Fruit fly (Drosophila melanogaster) whole organism, embryonic: ENCODE results near the gene CG34268.

ENCODE experiments used
- Adf1 ChIP-seq: fragments of 200-800 bp; sonication (Bioruptor generic); IDR thresholded peaks from 2 replicates; pipeline ENCODE4 v1.3.6; 2022; ENCODE audit warnings: missing biosample characterization, missing genetic modification characterization
- Awh ChIP-seq: fragments of 200-800 bp; sonication (Bioruptor generic); IDR thresholded peaks from 2 replicates; pipeline ENCODE4, ENCODE4 v1.3.6; 2022; ENCODE audit warnings: missing biosample characterization, missing genetic modification characterization
- B-H1 ChIP-seq: fragments of 200-800 bp; sonication (Bioruptor generic); IDR thresholded peaks from 3 replicates; pipeline ENCODE4 v1.3.6; 2022; ENCODE audit warnings: missing biosample characterization, missing genetic modification characterization
- BtbVII ChIP-seq: fragments of 200-800 bp; sonication (Bioruptor generic); optimal IDR thresholded peaks from 3 replicates; lab custom pipeline; 2017; ENCODE audit warnings: missing biosample characterization, mild to moderate bottlenecking, missing genetic modification characterization
- CG10979 ChIP-seq: fragments of 200-800 bp; sonication (Bioruptor generic); optimal IDR thresholded peaks from 2 replicates; lab custom pipeline; 2018; ENCODE audit warnings: missing biosample characterization, mild to moderate bottlenecking, missing genetic modification characterization, moderate library complexity
- CG12299 ChIP-seq: fragments of 200-800 bp; sonication (Bioruptor generic); optimal IDR thresholded peaks from 2 replicates; lab custom pipeline; 2018; ENCODE audit warnings: missing biosample characterization, mild to moderate bottlenecking, missing genetic modification characterization
- CG12744 ChIP-seq: fragments of 200-800 bp; sonication (Bioruptor generic); optimal IDR thresholded peaks from 2 replicates; lab custom pipeline; 2016; ENCODE audit warnings: missing biosample characterization, missing genetic modification characterization
- CG14667 ChIP-seq: fragments of 200-800 bp; sonication (Bioruptor generic); IDR thresholded peaks from 2 replicates; pipeline ENCODE4 v1.3.6; 2022; ENCODE audit warnings: missing biosample characterization, missing genetic modification characterization
- CG17186 ChIP-seq: fragments of 200-800 bp; sonication (Bioruptor generic); optimal IDR thresholded peaks from 3 replicates; lab custom pipeline; 2017; ENCODE audit warnings: missing biosample characterization, missing genetic modification reagents, missing genetic modification characterization
- CG18599 ChIP-seq: fragments of 200-800 bp; sonication (Bioruptor generic); optimal IDR thresholded peaks from 3 replicates; lab custom pipeline; 2017; ENCODE audit warnings: missing biosample characterization, missing genetic modification characterization, mild to moderate bottlenecking, moderate library complexity, missing genetic modification reagents
- CG18619 ChIP-seq: fragments of 200-800 bp; sonication (Bioruptor generic); optimal IDR thresholded peaks from 3 replicates; lab custom pipeline; 2017; ENCODE audit warnings: missing biosample characterization, mild to moderate bottlenecking, missing genetic modification characterization
- CG2678 ChIP-seq: fragments of 200-800 bp; sonication (Bioruptor generic); optimal IDR thresholded peaks from 3 replicates; lab custom pipeline; 2019; ENCODE audit warnings: missing biosample characterization, mild to moderate bottlenecking, missing genetic modification characterization, moderate library complexity
- CG3995 ChIP-seq: fragments of 200-800 bp; sonication (Bioruptor generic); optimal IDR thresholded peaks from 3 replicates; lab custom pipeline; 2016; ENCODE audit warnings: missing biosample characterization, missing genetic modification characterization
- CG4360 ChIP-seq: fragments of 200-800 bp; sonication (Bioruptor generic); IDR thresholded peaks from 2 replicates; pipeline ENCODE4 v1.3.6; 2022; ENCODE audit warnings: missing biosample characterization, missing genetic modification characterization
- CG4730 ChIP-seq: fragments of 200-800 bp; sonication (Bioruptor generic); IDR thresholded peaks from 2 replicates; pipeline ENCODE4 v1.3.6; 2022; ENCODE audit warnings: missing biosample characterization, missing genetic modification characterization
- CG6254 ChIP-seq: fragments of 200-800 bp; sonication (Bioruptor generic); optimal IDR thresholded peaks from 3 replicates; lab custom pipeline; 2017; ENCODE audit warnings: mild to moderate bottlenecking, missing biosample characterization, missing genetic modification reagents, missing genetic modification characterization
- CG7372 ChIP-seq: fragments of 200-800 bp; sonication (Bioruptor generic); IDR thresholded peaks from 2 replicates; pipeline ENCODE4 v1.3.6; 2022; ENCODE audit warnings: missing biosample characterization, missing genetic modification characterization
- CG7839 ChIP-seq: fragments of 200-800 bp; sonication (Bioruptor generic); optimal IDR thresholded peaks from 3 replicates; lab custom pipeline; 2018; ENCODE audit warnings: missing biosample characterization, mild to moderate bottlenecking, missing genetic modification characterization, moderate library complexity
- CG9727 ChIP-seq: fragments of 200-800 bp; sonication (Bioruptor generic); optimal IDR thresholded peaks from 3 replicates; lab custom pipeline; 2017; ENCODE audit warnings: missing biosample characterization, mild to moderate bottlenecking, missing genetic modification characterization
- CG9817 ChIP-seq: fragments of 200-800 bp; sonication (Bioruptor generic); optimal IDR thresholded peaks from 2 replicates; lab custom pipeline; 2018; ENCODE audit warnings: missing biosample characterization, mild to moderate bottlenecking, missing genetic modification characterization, moderate library complexity
- Camta ChIP-seq: fragments of 200-800 bp; sonication (Bioruptor generic); optimal IDR thresholded peaks from 2 replicates; lab custom pipeline; 2016; ENCODE audit warnings: missing biosample characterization, missing genetic modification characterization
- Dbx ChIP-seq: fragments of 200-800 bp; sonication (Bioruptor generic); IDR thresholded peaks from 3 replicates; pipeline ENCODE4 v1.3.6; 2022; ENCODE audit warnings: missing biosample characterization, missing genetic modification characterization
- H2.0 ChIP-seq: fragments of 200-800 bp; sonication (Bioruptor generic); IDR thresholded peaks from 2 replicates; pipeline ENCODE4 v1.3.6; 2022; ENCODE audit warnings: missing biosample characterization, missing genetic modification characterization
- HLH3B ChIP-seq: fragments of 200-800 bp; sonication (Bioruptor generic); IDR thresholded peaks from 2 replicates; pipeline ENCODE4 v1.3.6; 2022; ENCODE audit warnings: missing biosample characterization, missing genetic modification characterization
- Hey ChIP-seq: fragments of 200-800 bp; sonication (Bioruptor generic); optimal IDR thresholded peaks from 3 replicates; lab custom pipeline; 2018; ENCODE audit warnings: missing biosample characterization, mild to moderate bottlenecking, missing genetic modification characterization
- HmgZ ChIP-seq: fragments of 200-800 bp; sonication (Bioruptor generic); optimal IDR thresholded peaks from 2 replicates; lab custom pipeline; 2018; ENCODE audit warnings: missing biosample characterization, mild to moderate bottlenecking, missing genetic modification characterization
- Max ChIP-seq: fragments of 200-800 bp; sonication (Bioruptor generic); optimal IDR thresholded peaks from 2 replicates; lab custom pipeline; 2016; ENCODE audit warnings: missing biosample characterization, mild to moderate bottlenecking, missing genetic modification characterization
- Ptx1 ChIP-seq: fragments of 200-800 bp; sonication (Bioruptor generic); IDR thresholded peaks from 2 replicates; pipeline ENCODE4 v1.3.6; 2022; ENCODE audit warnings: missing biosample characterization, missing genetic modification characterization
- Rfx ChIP-seq: fragments of 200-800 bp; sonication (Bioruptor generic); IDR thresholded peaks from 2 replicates; pipeline ENCODE4 v1.3.6; 2022; ENCODE audit warnings: missing biosample characterization, missing genetic modification characterization
- Rx ChIP-seq: fragments of 200-800 bp; sonication (Bioruptor generic); IDR thresholded peaks from 2 replicates; pipeline ENCODE4 v1.3.6; 2022; ENCODE audit warnings: missing biosample characterization, missing genetic modification characterization
- Sin3A ChIP-seq: fragments of >200 bp; optimal IDR thresholded peaks from 2 replicates; lab custom pipeline; 2018
- Ssrp ChIP-seq: fragments of 200-800 bp; sonication (Bioruptor generic); optimal IDR thresholded peaks from 2 replicates; lab custom pipeline; 2018; ENCODE audit warnings: missing biosample characterization, mild to moderate bottlenecking, missing genetic modification characterization, moderate library complexity
- Vsx1 ChIP-seq: fragments of 200-800 bp; sonication (Bioruptor generic); optimal IDR thresholded peaks from 2 replicates; lab custom pipeline; 2017; ENCODE audit warnings: missing biosample characterization, mild to moderate bottlenecking, missing genetic modification characterization, missing genetic modification reagents
- ac ChIP-seq: fragments of 200-800 bp; sonication (Bioruptor generic); optimal IDR thresholded peaks from 3 replicates; lab custom pipeline; 2017; ENCODE audit warnings: missing biosample characterization, mild to moderate bottlenecking, missing genetic modification characterization
- eve ChIP-seq, 2 experiments: fragments of >200 bp; optimal IDR thresholded peaks; 2 replicates each; lab custom pipeline; 2017; ENCODE audit warnings: missing biosample characterization in 2 of 2, missing genetic modification characterization in 2 of 2
- fd96Cb ChIP-seq: fragments of 200-800 bp; sonication (Bioruptor generic); optimal IDR thresholded peaks from 2 replicates; lab custom pipeline; 2018; ENCODE audit warnings: missing biosample characterization, mild to moderate bottlenecking, missing genetic modification characterization, moderate library complexity
- gro ChIP-seq: fragments of 200-800 bp; sonication (Bioruptor generic); optimal IDR thresholded peaks from 2 replicates; lab custom pipeline; 2016; ENCODE audit warnings: missing biosample characterization, missing genetic modification characterization
- hth ChIP-seq: fragments of >200 bp; optimal IDR thresholded peaks from 2 replicates; lab custom pipeline; 2017; ENCODE audit warnings: inconsistent platforms
- insv ChIP-seq, 2 experiments: fragments of 200-800 bp; sonication (Bioruptor generic); optimal IDR thresholded peaks; 3 replicates each; lab custom pipeline; 2016 to 2018; ENCODE audit warnings: missing biosample characterization in 2 of 2, missing genetic modification characterization in 2 of 2
- nau ChIP-seq: fragments of 200-800 bp; sonication (Bioruptor generic); optimal IDR thresholded peaks from 3 replicates; lab custom pipeline; 2017; ENCODE audit warnings: missing biosample characterization, mild to moderate bottlenecking, missing genetic modification characterization, missing genetic modification reagents
- nom ChIP-seq: fragments of 200-800 bp; sonication (Bioruptor generic); optimal IDR thresholded peaks from 2 replicates; lab custom pipeline; 2017; ENCODE audit warnings: missing biosample characterization, missing genetic modification characterization, mild to moderate bottlenecking, moderate library complexity, missing genetic modification reagents
- p53 ChIP-seq: fragments of 200-800 bp; sonication (Bioruptor generic); optimal IDR thresholded peaks from 2 replicates; lab custom pipeline; 2016; ENCODE audit warnings: missing biosample characterization, missing genetic modification characterization
- so ChIP-seq: fragments of 200-800 bp; sonication (Bioruptor generic); IDR thresholded peaks from 3 replicates; pipeline ENCODE4 v1.3.6; 2022; ENCODE audit warnings: missing biosample characterization, missing genetic modification characterization
- sob ChIP-seq: fragments of 200-800 bp; sonication (Bioruptor generic); IDR thresholded peaks from 2 replicates; pipeline ENCODE4 v1.3.6; 2022; ENCODE audit warnings: missing biosample characterization, missing genetic modification characterization
- stwl ChIP-seq: fragments of 200-800 bp; sonication (Bioruptor generic); optimal IDR thresholded peaks from 3 replicates; lab custom pipeline; 2018; ENCODE audit warnings: missing biosample characterization, mild to moderate bottlenecking, missing genetic modification characterization, moderate library complexity
- tup ChIP-seq: fragments of 200-800 bp; sonication (Bioruptor generic); optimal IDR thresholded peaks from 2 replicates; lab custom pipeline; 2016; ENCODE audit warnings: missing biosample characterization, mild to moderate bottlenecking, missing genetic modification characterization, moderate library complexity
- unc-4 ChIP-seq: fragments of 200-800 bp; sonication (Bioruptor generic); IDR thresholded peaks from 2 replicates; pipeline ENCODE4 v1.3.6; 2022; ENCODE audit warnings: missing biosample characterization, missing genetic modification characterization; ENCODE audit not compliant: partially characterized antibody
- unpg ChIP-seq: fragments of 200-800 bp; sonication (Bioruptor generic); optimal IDR thresholded peaks from 3 replicates; lab custom pipeline; 2018; ENCODE audit warnings: missing biosample characterization, mild to moderate bottlenecking, missing genetic modification characterization, moderate library complexity
- vfl ChIP-seq: fragments of 200-800 bp; sonication (Bioruptor generic); optimal IDR thresholded peaks from 2 replicates; lab custom pipeline; 2016; ENCODE audit warnings: missing biosample characterization, missing genetic modification characterization
- wor ChIP-seq: fragments of 200-800 bp; sonication (Bioruptor generic); IDR thresholded peaks from 2 replicates; pipeline ENCODE4 v1.3.6; 2022; ENCODE audit warnings: missing biosample characterization, missing genetic modification characterization

Gene CG34268

DNA sequence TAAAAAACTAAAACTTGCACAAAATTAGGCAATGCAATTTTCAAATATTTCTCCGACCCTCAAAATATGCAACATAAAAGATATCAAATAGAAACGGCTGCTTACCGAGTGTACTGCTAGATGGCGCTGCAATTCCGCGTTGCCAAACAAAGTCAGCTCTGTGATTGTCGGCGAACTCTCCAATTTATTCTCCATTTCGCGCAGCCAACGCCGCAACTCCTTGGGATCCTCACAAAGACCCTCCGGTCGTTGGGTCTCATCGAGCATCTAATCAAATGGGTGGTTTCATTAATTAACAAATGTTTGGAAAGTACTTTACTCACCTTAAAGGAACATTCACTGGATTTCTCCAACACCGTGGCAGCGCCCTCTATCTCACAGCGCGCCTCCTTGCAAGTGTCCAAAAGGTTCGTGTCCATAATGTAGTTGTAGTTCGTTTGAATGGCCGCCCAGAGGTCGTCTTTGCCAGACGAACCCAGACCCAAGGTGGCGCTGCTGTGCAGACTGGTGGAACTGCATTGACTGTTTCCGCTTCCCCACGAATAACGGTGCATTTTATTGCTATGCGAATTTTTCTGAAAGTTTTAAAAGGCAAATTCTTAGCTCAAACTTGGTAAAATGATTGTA lies 5.1 kb downstream of the CG34268 start (continued):
- TF ChIP-seq hth: no peak
- TF ChIP-seq fd96Cb: peak; percentile 48
- 0 out of 2 replicates have a peak, but pooled peaks have one; percentile 31 for TF ChIP-seq wor (GFP tag; lab: Robert Waterston, UW)
- TF ChIP-seq insv (GFP tag; optimal IDR thresholded peaks at IDR 0.05; lab: Kevin White, UChicago): peak in 1 of 2 experiments; percentile 76
- peak; percentile 48 for TF ChIP-seq Max (GFP tag; lab: Kevin White, UChicago)
- TF ChIP-seq eve (GFP tag; optimal IDR thresholded peaks at IDR 0.05; lab: Kevin White, UChicago): no peak
- no peak for TF ChIP-seq CG6254 (GFP tag; lab: Kevin White, UChicago)
- peak; percentile 25 for TF ChIP-seq CG18599 (GFP tag; lab: Kevin White, UChicago)
- peak; percentile 62 for TF ChIP-seq HLH3B (GFP tag; lab: Robert Waterston, UW)
- TF ChIP-seq Rx (GFP tag; lab: Robert Waterston, UW): peak; percentile 78
- TF ChIP-seq CG12744 (GFP tag; lab: Kevin White, UChicago): peak; percentile 59
- peak; percentile 90 for TF ChIP-seq Rfx
- peak; percentile 69 for TF ChIP-seq nom (GFP tag; lab: Kevin White, UChicago)
- TF ChIP-seq B-H1 (GFP tag; lab: Robert Waterston, UW): peak; percentile 55; the same call in 2 of the 3 replicates
- TF ChIP-seq CG3995 (GFP tag; lab: Kevin White, UChicago): peak; percentile 11
- peak; percentile 77 for TF ChIP-seq HmgZ (tag; lab: Kevin White, UChicago)
- TF ChIP-seq gro (GFP tag; lab: Kevin White, UChicago): peak; percentile 22
- no peak for TF ChIP-seq CG12299
- peak; percentile 75 for TF ChIP-seq CG18619 (GFP tag; lab: Kevin White, UChicago)
- TF ChIP-seq Camta (GFP tag; lab: Kevin White, UChicago): peak; percentile 63
- TF ChIP-seq CG7839 (tag; lab: Kevin White, UChicago): peak; percentile 71
- peak; percentile 60 for TF ChIP-seq stwl
- TF ChIP-seq CG2678 (tag; lab: Kevin White, UChicago): peak; percentile 31
- no peak for TF ChIP-seq CG4360
- peak; percentile 41 for TF ChIP-seq unpg
- peak; percentile 63 for TF ChIP-seq CG14667
- peak; percentile 35 for TF ChIP-seq CG10979
- TF ChIP-seq Ssrp (tag; lab: Kevin White, UChicago): peak; percentile 56
- TF ChIP-seq vfl (GFP tag; lab: Kevin White, UChicago): peak; percentile 40
- no peak for TF ChIP-seq BtbVII (GFP tag; lab: Kevin White, UChicago)
- peak; percentile 81 for TF ChIP-seq CG9817 (tag; lab: Kevin White, UChicago)
- TF ChIP-seq Vsx1 (GFP tag; lab: Kevin White, UChicago): no peak
- TF ChIP-seq CG7372 (GFP tag; lab: Robert Waterston, UW): 0 out of 2 replicates have a peak, but pooled peaks have one; percentile 51
- peak; percentile 68 for TF ChIP-seq CG4730 (GFP tag; lab: Robert Waterston, UW)
- no peak for TF ChIP-seq Hey (tag; lab: Kevin White, UChicago)
- no peak for TF ChIP-seq unc-4 (GFP tag; lab: Robert Waterston, UW)
- TF ChIP-seq ac: no peak
- peak; percentile 78 for TF ChIP-seq Ptx1 (GFP tag; lab: Robert Waterston, UW)
- peak; percentile 62 for TF ChIP-seq CG9727
- TF ChIP-seq nau (GFP tag; lab: Kevin White, UChicago): no peak
- TF ChIP-seq Sin3A (lab: Kevin White, UChicago): no peak
- TF ChIP-seq tup (GFP tag; lab: Kevin White, UChicago): no peak
- peak; percentile 76 for TF ChIP-seq p53 (GFP tag; lab: Kevin White, UChicago)
- peak; percentile 74; the same call in 1 of the 2 replicates for TF ChIP-seq sob (GFP tag; lab: Robert Waterston, UW)
- TF ChIP-seq H2.0: peak; percentile 74
- peak; percentile 65; the same call in 1 of the 3 replicates for TF ChIP-seq so
- TF ChIP-seq CG17186 (GFP tag; lab: Kevin White, UChicago): no peak
- TF ChIP-seq Dbx (GFP tag; lab: Robert Waterston, UW): peak; percentile 79; the same call in 2 of the 3 replicates
- TF ChIP-seq Adf1 (GFP tag; lab: Robert Waterston, UW): no peak
- TF ChIP-seq Awh (GFP tag; lab: Robert Waterston, UW): peak; percentile 48; the same call in 1 of the 2 replicates
